Worm (Caenorhabditis elegans): Measurements from ENCODE around the gene C18B12.4.

ce11 chrX:15050006-15050405 lies 9.6 kb upstream of the C18B12.4 start:
- TF ChIP-seq dsc-1 (tag; optimal IDR thresholded peaks at IDR 0.05) (no peak), efl-3 (GFP tag; optimal IDR thresholded peaks at IDR 0.05) (no peak), egl-27 (tag; optimal IDR thresholded peaks at IDR 0.05) (no peak)

Data from whole organism, L1 larva.